Worm (Caenorhabditis elegans) whole organism, L3 larva: ENCODE data around the gene D1086.11.

ENCODE experiments used
- fkh-10 ChIP-seq: sonication (generic microtip); optimal IDR thresholded peaks from 2 replicates; lab custom pipeline; 2017; ENCODE audit warnings: missing biosample characterization, missing genetic modification reagents, missing genetic modification characterization
- fkh-2 ChIP-seq: fragments of 150-350 bp; optimal IDR thresholded peaks from 2 replicates; lab custom pipeline; 2014; ENCODE audit warnings: missing biosample characterization, missing genetic modification reagents, missing genetic modification characterization
- nhr-237 ChIP-seq: fragments of 150-350 bp; optimal IDR thresholded peaks from 2 replicates; lab custom pipeline; 2014; ENCODE audit warnings: missing biosample characterization, missing genetic modification characterization
- unc-62 ChIP-seq: fragments of 150-350 bp; sonication (generic microtip); optimal IDR thresholded peaks from 4 replicates; lab custom pipeline; 2014; ENCODE audit warnings: missing biosample characterization, missing genetic modification reagents, missing genetic modification characterization

DNA sequence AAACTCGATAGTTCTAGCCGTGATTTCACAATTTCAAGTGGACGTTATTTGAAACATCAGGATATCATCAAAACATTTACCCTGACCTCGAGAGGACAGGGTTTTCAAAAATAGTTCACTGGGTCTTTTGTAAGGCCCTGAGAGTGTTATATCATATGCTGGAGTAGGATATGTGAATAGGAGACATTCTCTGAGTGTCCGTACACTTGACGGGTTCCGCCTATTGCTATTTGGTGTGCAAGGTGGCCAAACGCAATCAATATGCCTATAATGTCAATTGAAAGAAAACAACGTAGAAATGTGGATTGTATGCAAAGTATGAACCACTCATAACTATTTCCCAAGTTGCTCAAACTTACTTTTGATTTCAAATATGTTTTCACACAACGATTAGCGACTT, 23.1 kb downstream of the D1086.11 start:
- TF ChIP-seq unc-62 (GFP tag; lab: Kevin White, UChicago) (no peak), nhr-237 (tag; lab: Kevin White, UChicago) (no peak), fkh-10 (GFP tag; lab: Kevin White, UChicago) (no peak), fkh-2 (tag; lab: Kevin White, UChicago) (no peak)
